Worm (Caenorhabditis elegans): ENCODE measurements around the gene nspc-13.

Gene nspc-13

ce11 chrX:12391380-12391779 is 34.2 kb downstream of the nspc-13 start, which contains the start of gene nekl-3:
TSS of gene nekl-3 (minus strand) at chrX:12391480.
- TF ChIP-seq unc-130 (tag; optimal IDR thresholded peaks at IDR 0.05) = no peak
- no peak for TF ChIP-seq nhr-11 (tag; optimal IDR thresholded peaks at IDR 0.05)
- no peak for TF ChIP-seq fkh-4 (tag; optimal IDR thresholded peaks at IDR 0.05; ENCODE audit: borderline replicate concordance)
- no peak for TF ChIP-seq mef-2 (tag; optimal IDR thresholded peaks at IDR 0.05)

ce11 chrX:12393786-12394308 is 36.6 kb downstream of the nspc-13 start, which contains the start of gene F17E5.2:
TSS of gene F17E5.2 (plus strand) at chrX:12394258.
- TF ChIP-seq rnt-1 (tag; optimal IDR thresholded peaks at IDR 0.05) (peak; percentile 96), mdl-1 (tag; optimal IDR thresholded peaks at IDR 0.05) (peak in 1 of 2 experiments; percentile 94), mep-1 (tag; optimal IDR thresholded peaks at IDR 0.05) (peak; percentile 99), ama-1 (optimal IDR thresholded peaks at IDR 0.05) (no peak), lin-39 (tag; optimal IDR thresholded peaks at IDR 0.05) (peak; percentile 83), efl-3 (GFP tag; optimal IDR thresholded peaks at IDR 0.05) (no peak), egl-27 (tag; optimal IDR thresholded peaks at IDR 0.05) (peak in 1 of 2 experiments; percentile 65), elt-2 (tag; optimal IDR thresholded peaks at IDR 0.05) (peak; percentile 70), nhr-71 (tag; optimal IDR thresholded peaks at IDR 0.05) (peak; percentile 97), dpl-1 (GFP tag; optimal IDR thresholded peaks at IDR 0.05) (peak; percentile 68 to 81 (median 78)), nhr-11 (tag; optimal IDR thresholded peaks at IDR 0.05) (peak; percentile 73), nhr-12 (tag; optimal IDR thresholded peaks at IDR 0.05) (no peak), fos-1 (tag; optimal IDR thresholded peaks at IDR 0.05) (peak; percentile 91), snpc-4 (tag; optimal IDR thresholded peaks at IDR 0.05) (peak; percentile 85), skn-1 (tag; optimal IDR thresholded peaks at IDR 0.05) (peak; percentile 91), tlp-1 (tag; optimal IDR thresholded peaks at IDR 0.05) (no peak), nhr-237 (tag; optimal IDR thresholded peaks at IDR 0.05) (peak; percentile 87), nhr-76 (tag; optimal IDR thresholded peaks at IDR 0.05) (no peak), Y116A8C.19 (tag; optimal IDR thresholded peaks at IDR 0.05; ENCODE audit: borderline replicate concordance) (peak; percentile 9), lin-13 (GFP tag; optimal IDR thresholded peaks at IDR 0.05) (peak; percentile 92), swsn-7 (tag; optimal IDR thresholded peaks at IDR 0.05) (peak; percentile 95), ceh-82 (tag; optimal IDR thresholded peaks at IDR 0.05) (peak; percentile 86 to 94 (median 92)), isw-1 (GFP tag; IDR thresholded peaks at IDR 0.05) (peak; percentile 80), elt-3 (tag; optimal IDR thresholded peaks at IDR 0.05) (peak in 4 of 6 experiments; percentile 69 to 85 (median 78)), snu-23 (GFP tag; optimal IDR thresholded peaks at IDR 0.05) (peak; percentile 98), nhr-77 (tag; optimal IDR thresholded peaks at IDR 0.05) (peak; percentile 86), C34B4.2 (tag; optimal IDR thresholded peaks at IDR 0.05) (no peak), ceh-88 (GFP tag; IDR thresholded peaks at IDR 0.05) (peak; percentile 66), unc-62 (GFP tag; optimal IDR thresholded peaks at IDR 0.05) (peak; percentile 62), lin-15B (tag; optimal IDR thresholded peaks at IDR 0.05) (peak; percentile 46), pax-3 (tag; optimal IDR thresholded peaks at IDR 0.05) (peak; percentile 74), unc-98 (GFP tag; IDR thresholded peaks at IDR 0.05) (no peak), C16A3.4 (tag; optimal IDR thresholded peaks at IDR 0.05) (peak; percentile 98), ceh-63 (GFP tag; optimal IDR thresholded peaks at IDR 0.05) (no peak), ztf-4 (tag; optimal IDR thresholded peaks at IDR 0.05) (peak; percentile 95), unc-30 (tag; optimal IDR thresholded peaks at IDR 0.05) (no peak), vab-15 (tag; optimal IDR thresholded peaks at IDR 0.05) (peak; percentile 78), nhr-28 (tag; optimal IDR thresholded peaks at IDR 0.05) (no peak), C04F5.9 (tag; optimal IDR thresholded peaks at IDR 0.05) (peak; percentile 65), hlh-4 (tag; optimal IDR thresholded peaks at IDR 0.05) (no peak), nhr-20 (tag; optimal IDR thresholded peaks at IDR 0.05) (peak; percentile 97), sptf-1 (tag; optimal IDR thresholded peaks at IDR 0.05) (no peak), sup-37 (GFP tag; optimal IDR thresholded peaks at IDR 0.05) (peak; percentile 85), unc-130 (tag; optimal IDR thresholded peaks at IDR 0.05) (peak; percentile 93), pag-3 (tag; optimal IDR thresholded peaks at IDR 0.05; ENCODE audit: borderline replicate concordance, insufficient read depth) (no peak), ces-1 (GFP tag; optimal IDR thresholded peaks at IDR 0.05) (no peak), F16B12.6 (tag; optimal IDR thresholded peaks at IDR 0.05) (peak; percentile 59), lin-35 (GFP tag; optimal IDR thresholded peaks at IDR 0.05) (peak; percentile 84 to 92), grh-1 (GFP tag; IDR thresholded peaks at IDR 0.05) (peak; percentile 86)
